Fruit fly (Drosophila melanogaster) whole organism, prepupa: ENCODE data around the gene haf.

Experiments
- Blimp-1 ChIP-seq: fragments of 200-800 bp; sonication (Bioruptor generic); optimal IDR thresholded peaks from 3 replicates; lab custom pipeline; 2017; ENCODE audit warnings: missing biosample characterization, missing genetic modification characterization, mild to moderate bottlenecking, moderate library complexity, missing genetic modification reagents
- CG10631 ChIP-seq: fragments of 200-800 bp; sonication (Bioruptor generic); optimal IDR thresholded peaks from 2 replicates; lab custom pipeline; 2016; ENCODE audit warnings: missing biosample characterization, missing genetic modification characterization
- CG10669 ChIP-seq: fragments of 200-800 bp; sonication (Bioruptor generic); optimal IDR thresholded peaks from 3 replicates; lab custom pipeline; 2018; ENCODE audit warnings: missing biosample characterization, mild to moderate bottlenecking, missing genetic modification characterization, moderate library complexity
- CG11762 ChIP-seq: fragments of 200-800 bp; sonication (Bioruptor generic); optimal IDR thresholded peaks from 3 replicates; lab custom pipeline; 2016; ENCODE audit warnings: missing biosample characterization, missing genetic modification characterization; ENCODE audit not compliant: insufficient read depth
- CG11902 ChIP-seq: fragments of 200-800 bp; sonication (Bioruptor generic); optimal IDR thresholded peaks from 3 replicates; lab custom pipeline; 2016; ENCODE audit warnings: missing biosample characterization, missing genetic modification characterization
- CG15336 ChIP-seq: fragments of 200-800 bp; sonication (Bioruptor generic); IDR thresholded peaks from 2 replicates; pipeline ENCODE4 v1.3.6; 2022; ENCODE audit warnings: missing biosample characterization, missing genetic modification characterization
- CG1621 ChIP-seq: fragments of 200-800 bp; sonication (Bioruptor generic); optimal IDR thresholded peaks from 3 replicates; lab custom pipeline; 2018; ENCODE audit warnings: missing biosample characterization, mild to moderate bottlenecking, missing genetic modification characterization
- CG16779 ChIP-seq: fragments of 200-800 bp; sonication (Bioruptor generic); optimal IDR thresholded peaks from 3 replicates; lab custom pipeline; 2017; ENCODE audit warnings: missing biosample characterization, mild to moderate bottlenecking, missing genetic modification characterization
- CG3032 ChIP-seq: fragments of 200-800 bp; optimal IDR thresholded peaks from 2 replicates; lab custom pipeline; 2019; ENCODE audit warnings: missing biosample characterization, mild to moderate bottlenecking, missing genetic modification characterization, moderate library complexity
- CG32006 ChIP-seq: fragments of 200-800 bp; sonication (Bioruptor generic); optimal IDR thresholded peaks from 3 replicates; lab custom pipeline; 2017; ENCODE audit warnings: missing biosample characterization, mild to moderate bottlenecking, missing genetic modification characterization
- CG34406 ChIP-seq: fragments of 200-800 bp; sonication (Bioruptor generic); optimal IDR thresholded peaks from 3 replicates; lab custom pipeline; 2016; ENCODE audit warnings: missing biosample characterization, missing genetic modification characterization
- CG3919 ChIP-seq: fragments of 200-800 bp; sonication (Bioruptor generic); optimal IDR thresholded peaks from 3 replicates; lab custom pipeline; 2016; ENCODE audit warnings: missing biosample characterization, missing genetic modification characterization
- CG6163 ChIP-seq: fragments of 200-800 bp; sonication (Bioruptor generic); IDR thresholded peaks from 3 replicates; pipeline ENCODE4 v1.3.6; 2022; ENCODE audit warnings: missing biosample characterization, missing genetic modification characterization
- CG6276 ChIP-seq: fragments of 200-800 bp; sonication (Bioruptor generic); optimal IDR thresholded peaks from 2 replicates; lab custom pipeline; 2017; ENCODE audit warnings: missing biosample characterization, mild to moderate bottlenecking, missing genetic modification characterization
- CG6792 ChIP-seq: fragments of 200-800 bp; sonication (Bioruptor generic); optimal IDR thresholded peaks from 3 replicates; lab custom pipeline; 2016; ENCODE audit warnings: missing biosample characterization, missing genetic modification characterization
- CG6808 ChIP-seq: fragments of 200-800 bp; sonication (Bioruptor generic); optimal IDR thresholded peaks from 3 replicates; lab custom pipeline; 2017; ENCODE audit warnings: missing biosample characterization, missing genetic modification characterization, mild to moderate bottlenecking, moderate library complexity, missing genetic modification reagents
- CG6854 ChIP-seq: fragments of 200-800 bp; sonication (Bioruptor generic); optimal IDR thresholded peaks from 2 replicates; lab custom pipeline; 2017; ENCODE audit warnings: missing biosample characterization, mild to moderate bottlenecking, missing genetic modification characterization
- CG7368 ChIP-seq: fragments of 200-800 bp; sonication (Bioruptor generic); optimal IDR thresholded peaks from 3 replicates; lab custom pipeline; 2016; ENCODE audit warnings: missing biosample characterization, missing genetic modification characterization
- CG8119 ChIP-seq: fragments of 200-800 bp; sonication (Bioruptor generic); IDR thresholded peaks from 3 replicates; pipeline ENCODE4 v1.3.6; 2022; ENCODE audit warnings: missing biosample characterization, missing genetic modification characterization
- CG8319 ChIP-seq: fragments of 200-800 bp; sonication (Bioruptor generic); optimal IDR thresholded peaks from 3 replicates; lab custom pipeline; 2016; ENCODE audit warnings: missing biosample characterization, missing genetic modification characterization
- CG8632 ChIP-seq: fragments of 200-800 bp; sonication (Bioruptor generic); optimal IDR thresholded peaks from 3 replicates; lab custom pipeline; 2016; ENCODE audit warnings: missing biosample characterization, missing genetic modification characterization
- Eip75B ChIP-seq: fragments of 200-800 bp; sonication (Bioruptor generic); optimal IDR thresholded peaks from 3 replicates; lab custom pipeline; 2016; ENCODE audit warnings: missing biosample characterization, missing genetic modification characterization
- Eip78C ChIP-seq: fragments of 200-800 bp; sonication (Bioruptor generic); peaks from one replicate; lab custom pipeline; 2016; ENCODE audit warnings: missing biosample characterization, missing genetic modification characterization
- Eip93F ChIP-seq: fragments of 200-800 bp; sonication (Bioruptor generic); optimal IDR thresholded peaks from 2 replicates; lab custom pipeline; 2016; ENCODE audit warnings: missing biosample characterization, mild to moderate bottlenecking, missing genetic modification characterization
- Ets21C ChIP-seq: fragments of 200-800 bp; sonication (Bioruptor generic); optimal IDR thresholded peaks from 3 replicates; lab custom pipeline; 2016; ENCODE audit warnings: missing biosample characterization, missing genetic modification characterization
- Hr39 ChIP-seq: fragments of 200-800 bp; sonication (Bioruptor generic); optimal IDR thresholded peaks from 2 replicates; lab custom pipeline; 2016; ENCODE audit warnings: missing biosample characterization, missing genetic modification characterization
- Hr4 ChIP-seq: fragments of 200-800 bp; sonication (Bioruptor generic); optimal IDR thresholded peaks from 3 replicates; lab custom pipeline; 2016; ENCODE audit warnings: missing biosample characterization, missing genetic modification characterization
- Smox ChIP-seq: fragments of 200-800 bp; sonication (Bioruptor generic); optimal IDR thresholded peaks from 3 replicates; lab custom pipeline; 2016; ENCODE audit warnings: missing biosample characterization, missing genetic modification characterization
- Sox14 ChIP-seq: fragments of 200-800 bp; sonication (Bioruptor generic); optimal IDR thresholded peaks from 3 replicates; lab custom pipeline; 2016; ENCODE audit warnings: missing biosample characterization, missing genetic modification characterization
- Sox15 ChIP-seq: fragments of 200-800 bp; sonication (Bioruptor generic); optimal IDR thresholded peaks from 3 replicates; lab custom pipeline; 2016; ENCODE audit warnings: missing biosample characterization, missing genetic modification characterization
- dsx ChIP-seq: fragments of 200-800 bp; optimal IDR thresholded peaks from 3 replicates; lab custom pipeline; 2019; ENCODE audit warnings: missing biosample characterization, mild to moderate bottlenecking, missing genetic modification characterization, moderate library complexity; ENCODE audit not compliant: poor library complexity, severe bottlenecking
- eg ChIP-seq: fragments of 200-800 bp; sonication (Bioruptor generic); IDR thresholded peaks from 3 replicates; pipeline ENCODE4 v1.3.6; 2022; ENCODE audit warnings: missing biosample characterization, missing genetic modification characterization
- esn ChIP-seq: fragments of 200-800 bp; sonication (Bioruptor generic); optimal IDR thresholded peaks from 2 replicates; lab custom pipeline; 2016; ENCODE audit warnings: missing biosample characterization, mild to moderate bottlenecking, missing genetic modification characterization, moderate library complexity
- fd85E ChIP-seq: fragments of 200-800 bp; sonication (Bioruptor generic); optimal IDR thresholded peaks from 3 replicates; lab custom pipeline; 2016; ENCODE audit warnings: missing biosample characterization, missing genetic modification characterization
- lz ChIP-seq: fragments of 200-800 bp; sonication (Bioruptor generic); optimal IDR thresholded peaks from 3 replicates; lab custom pipeline; 2016; ENCODE audit warnings: missing biosample characterization, missing genetic modification characterization
- net ChIP-seq: fragments of 200-800 bp; sonication (Bioruptor generic); optimal IDR thresholded peaks from 3 replicates; lab custom pipeline; 2016; ENCODE audit warnings: missing biosample characterization, missing genetic modification characterization
- salr ChIP-seq, 2 experiments: fragments of 200-800 bp; sonication (Bioruptor generic); optimal IDR thresholded peaks; 3 replicates each; lab custom pipeline; 2016 to 2018; ENCODE audit warnings: missing biosample characterization in 2 of 2, missing genetic modification characterization in 2 of 2, mild to moderate bottlenecking in 1 of 2
- spab ChIP-seq: fragments of 200-800 bp; sonication (Bioruptor generic); optimal IDR thresholded peaks from 2 replicates; lab custom pipeline; 2017; ENCODE audit warnings: missing biosample characterization, mild to moderate bottlenecking, missing genetic modification characterization, missing genetic modification reagents
- svp ChIP-seq: fragments of 200-800 bp; sonication (Bioruptor generic); peaks from one replicate; lab custom pipeline; 2016; ENCODE audit warnings: missing biosample characterization, missing genetic modification characterization
- topi ChIP-seq: fragments of 200-800 bp; sonication (Bioruptor generic); optimal IDR thresholded peaks from 3 replicates; lab custom pipeline; 2016; ENCODE audit warnings: missing biosample characterization, missing genetic modification characterization
- vri ChIP-seq: fragments of 200-800 bp; sonication (Bioruptor generic); optimal IDR thresholded peaks from 3 replicates; lab custom pipeline; 2016; ENCODE audit warnings: missing biosample characterization, mild to moderate bottlenecking, missing genetic modification characterization

The haf gene

dm6 chr2L:1611122-1611521, 56.2 kb downstream of the haf start, which contains the start of the genes Rab3GAP1 and CG14352 (continued):
- TF ChIP-seq esn (peak; percentile 87), lz (peak; percentile 90), eg (peak; percentile 82), CG11762 (GFP tag; lab: Kevin White, UChicago) (peak; percentile 55), CG11902 (peak; percentile 84), CG6854 (GFP tag; lab: Kevin White, UChicago) (peak; percentile 22), CG32006 (GFP tag; lab: Kevin White, UChicago) (peak; percentile 78), CG15336 (GFP tag; lab: Robert Waterston, UW) (peak; percentile 60), dsx (peak; percentile 49), CG1621 (tag; lab: Kevin White, UChicago) (peak; percentile 41), CG34406 (peak; percentile 77), CG6276 (GFP tag; lab: Kevin White, UChicago) (no peak), Sox15 (GFP tag; lab: Kevin White, UChicago) (peak; percentile 82), CG8319 (peak; percentile 61), CG3919 (GFP tag; lab: Kevin White, UChicago) (peak; percentile 83), Smox (GFP tag; lab: Kevin White, UChicago) (peak; percentile 82), Blimp-1 (peak; percentile 45), CG6163 (GFP tag; lab: Robert Waterston, UW) (peak; percentile 69; the same call in 1 of the 3 replicates), CG10631 (GFP tag; lab: Kevin White, UChicago) (peak; percentile 89), Hr4 (peak; percentile 75), svp (GFP tag; lab: Kevin White, UChicago) (no peak), CG16779 (tag; lab: Kevin White, UChicago) (no peak), Hr39 (GFP tag; lab: Kevin White, UChicago) (peak; percentile 91)

dm6 chr2L:1613748-1614365, 58.9 kb downstream of the haf start, which contains the start of gene RFeSP:
RFeSP (minus strand) TSS chr2L:1614160.
- TF ChIP-seq salr (GFP tag; optimal IDR thresholded peaks at IDR 0.05; lab: Kevin White, UChicago) (no peak), Sox14 (GFP tag; lab: Kevin White, UChicago) (peak; percentile 2), vri (GFP tag; lab: Kevin White, UChicago) (peak; percentile 88)

dm6 chr2L:1615753-1616152, 60.8 kb downstream of the haf start:
- TF ChIP-seq net (GFP tag; lab: Kevin White, UChicago) (no peak), CG6163 (GFP tag; lab: Robert Waterston, UW) (0 out of 3 replicates have a peak, but pooled peaks have one; percentile 32), CG11902 (no peak), CG15336 (GFP tag; lab: Robert Waterston, UW) (0 out of 2 replicates have a peak, but pooled peaks have one; percentile 16), Sox14 (GFP tag; lab: Kevin White, UChicago) (no peak), CG32006 (GFP tag; lab: Kevin White, UChicago) (peak; percentile 17), Eip78C (GFP tag; lab: Kevin White, UChicago) (peak; percentile 32), eg (0 out of 3 replicates have a peak, but pooled peaks have one; percentile 16)
- TF ChIP-seq, all 60 proteins: peak for 5

- TF ChIP-seq CG7368 (GFP tag; lab: Kevin White, UChicago) (no peak), Eip75B (GFP tag; lab: Kevin White, UChicago) (peak; percentile 27), CG11762 (GFP tag; lab: Kevin White, UChicago) (no peak), CG6276 (GFP tag; lab: Kevin White, UChicago) (no peak), Eip78C (GFP tag; lab: Kevin White, UChicago) (peak; percentile 52), CG3032 (tag; lab: Kevin White, UChicago) (peak; percentile 9), Ets21C (GFP tag; lab: Kevin White, UChicago) (no peak), CG10669 (GFP tag; lab: Kevin White, UChicago) (peak; percentile 13), CG6792 (no peak), topi (no peak), CG11902 (no peak), CG3919 (GFP tag; lab: Kevin White, UChicago) (peak; percentile 26), dsx (no peak), vri (GFP tag; lab: Kevin White, UChicago) (no peak), CG6808 (GFP tag; lab: Kevin White, UChicago) (peak; percentile 42), eg (0 out of 3 replicates have a peak, but pooled peaks have one; percentile 19), fd85E (GFP tag; lab: Kevin White, UChicago) (no peak), CG8632 (GFP tag; lab: Kevin White, UChicago) (no peak), CG6163 (GFP tag; lab: Robert Waterston, UW) (peak; percentile 47; the same call in 1 of the 3 replicates), esn (no peak), CG34406 (no peak), Eip93F (no peak), salr (GFP tag; optimal IDR thresholded peaks at IDR 0.05; lab: Kevin White, UChicago) (peak in 1 of 2 experiments; percentile 6), spab (GFP tag; lab: Kevin White, UChicago) (peak; percentile 44), CG1621 (tag; lab: Kevin White, UChicago) (peak; percentile 43), CG8119 (peak; percentile 43; the same call in 1 of the 3 replicates), Hr4 (no peak), Blimp-1 (peak; percentile 39)
Measured at dm6 chr2L:1617712-1618111, 62.8 kb downstream of the haf start.
